Fruit fly (Drosophila melanogaster) whole organism, adult: ENCODE data around the gene CG44428.

Experiments used
- CG11617 ChIP-seq: fragments of 200-800 bp; sonication (Bioruptor generic); optimal IDR thresholded peaks from 2 replicates; lab custom pipeline; 2017; ENCODE audit warnings: mild to moderate bottlenecking, missing biosample characterization, missing genetic modification reagents, missing genetic modification characterization
- CG12768 ChIP-seq: fragments of 200-800 bp; sonication (Bioruptor generic); optimal IDR thresholded peaks from 2 replicates; lab custom pipeline; 2017; ENCODE audit warnings: missing biosample characterization, missing genetic modification characterization, mild to moderate bottlenecking, moderate library complexity, missing genetic modification reagents
- CG33017 ChIP-seq: fragments of 200-800 bp; sonication (Bioruptor generic); optimal IDR thresholded peaks from 2 replicates; lab custom pipeline; 2018; ENCODE audit warnings: missing biosample characterization, mild to moderate bottlenecking, missing genetic modification characterization, moderate library complexity
- CG7045 ChIP-seq: fragments of 200-800 bp; sonication (Bioruptor generic); optimal IDR thresholded peaks from 2 replicates; lab custom pipeline; 2017; ENCODE audit warnings: missing biosample characterization, mild to moderate bottlenecking, missing genetic modification characterization
- Clk ChIP-seq: fragments of 200-800 bp; sonication (Bioruptor generic); optimal IDR thresholded peaks from 2 replicates; lab custom pipeline; 2017; ENCODE audit warnings: missing biosample characterization, missing genetic modification characterization
- Crg-1 ChIP-seq: fragments of 200-800 bp; sonication (Bioruptor generic); optimal IDR thresholded peaks from 2 replicates; lab custom pipeline; 2016; ENCODE audit warnings: missing biosample characterization, missing genetic modification characterization
- Hr96 ChIP-seq: fragments of 200-800 bp; sonication (Bioruptor generic); optimal IDR thresholded peaks from 2 replicates; lab custom pipeline; 2016; ENCODE audit warnings: missing biosample characterization, missing genetic modification characterization
- bab1 ChIP-seq: fragments of 200-800 bp; sonication (Bioruptor generic); optimal IDR thresholded peaks from 3 replicates; lab custom pipeline; 2019; ENCODE audit warnings: missing biosample characterization, mild to moderate bottlenecking, missing genetic modification characterization, moderate library complexity
- cic ChIP-seq: fragments of 200-800 bp; sonication (Bioruptor generic); optimal IDR thresholded peaks from 2 replicates; lab custom pipeline; 2017; ENCODE audit warnings: missing biosample characterization, mild to moderate bottlenecking, missing genetic modification characterization, moderate library complexity
- cnc ChIP-seq, 2 experiments: fragments of >200 bp; optimal IDR thresholded peaks; 2 replicates each; lab custom pipeline; 2017
- kay ChIP-seq: fragments of 200-800 bp; sonication (Bioruptor generic); peaks from one replicate; lab custom pipeline; 2016; ENCODE audit warnings: missing biosample characterization, missing genetic modification characterization, borderline replicate concordance
- ovo ChIP-seq: fragments of 200-800 bp; sonication (Bioruptor generic); optimal IDR thresholded peaks from 2 replicates; lab custom pipeline; 2016; ENCODE audit warnings: missing biosample characterization, missing genetic modification characterization
- pad ChIP-seq: fragments of 200-800 bp; sonication (Bioruptor generic); optimal IDR thresholded peaks from 3 replicates; lab custom pipeline; 2017; ENCODE audit warnings: missing biosample characterization, missing genetic modification characterization, mild to moderate bottlenecking, moderate library complexity, missing genetic modification reagents
- tj ChIP-seq: fragments of 200-800 bp; sonication (Bioruptor generic); optimal IDR thresholded peaks from 3 replicates; lab custom pipeline; 2017; ENCODE audit warnings: missing biosample characterization, mild to moderate bottlenecking, missing genetic modification characterization, moderate library complexity

DNA sequence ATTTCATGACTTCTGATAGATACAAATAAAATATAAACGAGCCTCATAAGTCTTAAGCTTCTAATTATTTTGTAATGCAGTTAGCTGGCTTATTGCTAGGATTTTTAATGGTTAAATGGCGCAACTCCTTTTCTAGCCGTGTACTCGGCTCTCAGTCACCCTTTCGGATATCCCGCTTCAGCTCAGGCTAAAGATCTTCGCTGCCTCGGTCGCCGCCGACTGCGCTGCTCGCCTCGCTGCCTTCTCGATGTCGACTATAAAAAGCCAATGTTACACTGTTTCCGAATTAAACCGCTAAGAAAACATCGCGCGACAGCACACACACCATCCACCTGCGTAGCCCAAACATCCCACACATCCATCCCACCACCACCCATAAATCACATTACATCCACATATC is 13.3 kb upstream of the CG44428 start, which contains the start of gene Cpr12A:
- no peak for TF ChIP-seq CG33017 (tag; lab: Kevin White, UChicago)
- no peak for TF ChIP-seq kay
- TF ChIP-seq cnc (optimal IDR thresholded peaks at IDR 0.05; lab: Kevin White, UChicago), result no peak
- TF ChIP-seq Clk (GFP tag; lab: Kevin White, UChicago), result no peak
- TF ChIP-seq CG11617, result no peak
- TF ChIP-seq pad (GFP tag; lab: Kevin White, UChicago), result no peak
- no peak for TF ChIP-seq Crg-1 (GFP tag; lab: Kevin White, UChicago)
- no peak for TF ChIP-seq CG7045 (GFP tag; lab: Kevin White, UChicago)
- no peak for TF ChIP-seq cic (GFP tag; lab: Kevin White, UChicago)
- no peak for TF ChIP-seq Hr96 (GFP tag; lab: Kevin White, UChicago)
- TF ChIP-seq tj, result no peak
- no peak for TF ChIP-seq CG12768 (GFP tag; lab: Kevin White, UChicago)
- TF ChIP-seq ovo (GFP tag; lab: Kevin White, UChicago), result no peak
- no peak for TF ChIP-seq bab1 (GFP tag; lab: Kevin White, UChicago)
